Worm (Caenorhabditis elegans) whole organism, L2 larva: Measurements from ENCODE around the gene R03H10.7.

Experiments
- R02D3.7 ChIP-seq: fragments of 150-350 bp; optimal IDR thresholded peaks from 2 replicates; lab custom pipeline; 2014; ENCODE audit warnings: missing biosample characterization, missing genetic modification characterization
- ama-1 ChIP-seq: fragments of 150-350 bp; optimal IDR thresholded peaks from 2 replicates; lab custom pipeline; 2018; ENCODE audit warnings: inconsistent platforms
- blmp-1 ChIP-seq: sonication (generic microtip); optimal IDR thresholded peaks from 2 replicates; lab custom pipeline; 2017; ENCODE audit warnings: missing genetic modification characterization, mild to moderate bottlenecking, missing compliant biosample characterization, antibody characterized with exemption, moderate library complexity; ENCODE audit not compliant: insufficient read depth
- egl-27 ChIP-seq: sonication (generic microtip); optimal IDR thresholded peaks from 3 replicates; lab custom pipeline; 2017; ENCODE audit warnings: missing biosample characterization, missing genetic modification reagents, missing genetic modification characterization
- fos-1 ChIP-seq: fragments of 150-350 bp; optimal IDR thresholded peaks from 2 replicates; lab custom pipeline; 2014; ENCODE audit warnings: missing biosample characterization, missing genetic modification characterization
- lin-13 ChIP-seq: fragments of 150-350 bp; optimal IDR thresholded peaks from 2 replicates; lab custom pipeline; 2014; ENCODE audit warnings: missing biosample characterization, missing genetic modification reagents, missing genetic modification characterization
- skn-1 ChIP-seq: sonication (generic microtip); optimal IDR thresholded peaks from 2 replicates; lab custom pipeline; 2017; ENCODE audit warnings: missing biosample characterization, missing genetic modification characterization
- snpc-4 ChIP-seq: fragments of 150-350 bp; optimal IDR thresholded peaks from 2 replicates; lab custom pipeline; 2014; ENCODE audit warnings: missing biosample characterization, missing genetic modification characterization
- unc-55 ChIP-seq: fragments of 150-350 bp; sonication (generic microtip); optimal IDR thresholded peaks from 3 replicates; lab custom pipeline; 2014; ENCODE audit warnings: missing biosample characterization, missing genetic modification reagents, missing genetic modification characterization
- unc-62 ChIP-seq: fragments of 150-350 bp; optimal IDR thresholded peaks from 2 replicates; lab custom pipeline; 2014; ENCODE audit warnings: missing biosample characterization, missing genetic modification reagents, missing genetic modification characterization
- zag-1 ChIP-seq: fragments of 150-350 bp; optimal IDR thresholded peaks from 2 replicates; lab custom pipeline; 2014; ENCODE audit warnings: missing biosample characterization, missing genetic modification characterization
- ztf-11 ChIP-seq: sonication (generic microtip); optimal IDR thresholded peaks from 2 replicates; lab custom pipeline; 2017; ENCODE audit warnings: missing biosample characterization, missing genetic modification characterization

ce11 chrII:4155112-4155823 lies 23.5 kb downstream of the R03H10.7 start, which contains the start of gene R03H10.2:
- no peak for TF ChIP-seq skn-1
- TF ChIP-seq unc-62 (GFP tag; lab: Kevin White, UChicago): no peak
- no peak for TF ChIP-seq blmp-1
- TF ChIP-seq unc-55 (GFP tag; lab: Kevin White, UChicago): no peak
- no peak for TF ChIP-seq ztf-11 (tag; lab: Kevin White, UChicago)
- no peak for TF ChIP-seq R02D3.7 (tag; lab: Kevin White, UChicago)
- no peak for TF ChIP-seq fos-1 (tag; lab: Kevin White, UChicago)
- no peak for TF ChIP-seq snpc-4
- TF ChIP-seq egl-27 (tag; lab: Kevin White, UChicago): no peak
- no peak for TF ChIP-seq lin-13 (GFP tag; lab: Kevin White, UChicago)
- no peak for TF ChIP-seq zag-1 (tag; lab: Kevin White, UChicago)
- no peak for TF ChIP-seq ama-1 (lab: Kevin White, UChicago)
